Fruit fly (Drosophila melanogaster) whole organism, embryonic: Measurements from ENCODE around the gene CG5697.
A peak's percentile ranks its signal among the peaks of the same experiment; 100 is the strongest.

ENCODE experiments used
- Antp ChIP-seq: fragments of 200-800 bp; sonication (Bioruptor generic); optimal IDR thresholded peaks from 3 replicates; lab custom pipeline; 2016; ENCODE audit warnings: missing biosample characterization, missing genetic modification characterization
- BEAF-32 ChIP-seq: fragments of 200-800 bp; sonication (Bioruptor generic); optimal IDR thresholded peaks from 3 replicates; lab custom pipeline; 2017; ENCODE audit warnings: missing biosample characterization, missing genetic modification characterization, mild to moderate bottlenecking, moderate library complexity, missing genetic modification reagents
- Bteb2 ChIP-seq: fragments of 200-800 bp; sonication (Bioruptor generic); optimal IDR thresholded peaks from 2 replicates; lab custom pipeline; 2016; ENCODE audit warnings: missing biosample characterization, missing genetic modification characterization
- CG10321 ChIP-seq: fragments of 200-800 bp; sonication (Bioruptor generic); IDR thresholded peaks from 2 replicates; pipeline ENCODE4 v1.3.6; 2022; ENCODE audit warnings: missing biosample characterization, missing genetic modification characterization
- CG11456 ChIP-seq: fragments of 200-800 bp; sonication (Bioruptor generic); IDR thresholded peaks from 3 replicates; pipeline ENCODE4 v1.3.6; 2022; ENCODE audit warnings: missing biosample characterization, missing genetic modification characterization
- CG12155 ChIP-seq: fragments of 200-800 bp; sonication (Bioruptor generic); optimal IDR thresholded peaks from 3 replicates; lab custom pipeline; 2016; ENCODE audit warnings: missing biosample characterization, missing genetic modification characterization
- CG12744 ChIP-seq: fragments of 200-800 bp; sonication (Bioruptor generic); optimal IDR thresholded peaks from 2 replicates; lab custom pipeline; 2016; ENCODE audit warnings: missing biosample characterization, missing genetic modification characterization
- CG15479 ChIP-seq: fragments of 200-800 bp; sonication (Bioruptor generic); optimal IDR thresholded peaks from 3 replicates; lab custom pipeline; 2019; ENCODE audit warnings: missing biosample characterization, mild to moderate bottlenecking, missing genetic modification characterization, moderate library complexity
- CG18764 ChIP-seq: fragments of 200-800 bp; sonication (Bioruptor generic); optimal IDR thresholded peaks from 3 replicates; lab custom pipeline; 2016; ENCODE audit warnings: missing biosample characterization, missing genetic modification characterization
- CG2116 ChIP-seq: fragments of 200-800 bp; sonication (Bioruptor generic); optimal IDR thresholded peaks from 3 replicates; lab custom pipeline; 2018; ENCODE audit warnings: missing biosample characterization, mild to moderate bottlenecking, missing genetic modification characterization
- CG33557 ChIP-seq: fragments of 200-800 bp; sonication (Bioruptor generic); optimal IDR thresholded peaks from 2 replicates; lab custom pipeline; 2019; ENCODE audit warnings: missing biosample characterization, mild to moderate bottlenecking, missing genetic modification characterization, moderate library complexity
- CG34224 ChIP-seq: fragments of 200-800 bp; sonication (Bioruptor generic); IDR thresholded peaks from 3 replicates; pipeline ENCODE4 v1.3.6; 2022; ENCODE audit warnings: missing biosample characterization, missing genetic modification characterization; ENCODE audit not compliant: partially characterized antibody
- CG7745 ChIP-seq: fragments of 200-800 bp; sonication (Bioruptor generic); optimal IDR thresholded peaks from 2 replicates; lab custom pipeline; 2018; ENCODE audit warnings: missing biosample characterization, mild to moderate bottlenecking, missing genetic modification characterization, moderate library complexity
- CG9817 ChIP-seq: fragments of 200-800 bp; sonication (Bioruptor generic); optimal IDR thresholded peaks from 2 replicates; lab custom pipeline; 2018; ENCODE audit warnings: missing biosample characterization, mild to moderate bottlenecking, missing genetic modification characterization, moderate library complexity
- CG9876 ChIP-seq: fragments of 200-800 bp; sonication (Bioruptor generic); optimal IDR thresholded peaks from 2 replicates; lab custom pipeline; 2016; ENCODE audit warnings: missing biosample characterization, missing genetic modification characterization
- CoRest ChIP-seq: fragments of 200-800 bp; sonication (Bioruptor generic); optimal IDR thresholded peaks from 3 replicates; lab custom pipeline; 2018; ENCODE audit warnings: missing biosample characterization, mild to moderate bottlenecking, missing genetic modification characterization, moderate library complexity
- Dbx ChIP-seq: fragments of 200-800 bp; sonication (Bioruptor generic); IDR thresholded peaks from 3 replicates; pipeline ENCODE4 v1.3.6; 2022; ENCODE audit warnings: missing biosample characterization, missing genetic modification characterization
- Dip3 ChIP-seq: fragments of 200-800 bp; sonication (Bioruptor generic); optimal IDR thresholded peaks from 3 replicates; lab custom pipeline; 2016; ENCODE audit warnings: missing biosample characterization, missing genetic modification characterization
- Elba2 ChIP-seq: fragments of 200-800 bp; sonication (Bioruptor generic); optimal IDR thresholded peaks from 3 replicates; lab custom pipeline; 2016; ENCODE audit warnings: missing biosample characterization, missing genetic modification characterization
- Fer1 ChIP-seq: fragments of 200-800 bp; sonication (Bioruptor generic); optimal IDR thresholded peaks from 2 replicates; lab custom pipeline; 2017; ENCODE audit warnings: missing biosample characterization, mild to moderate bottlenecking, missing genetic modification characterization
- HHEX ChIP-seq: fragments of 200-800 bp; sonication (Bioruptor generic); optimal IDR thresholded peaks from 3 replicates; lab custom pipeline; 2017; ENCODE audit warnings: missing biosample characterization, mild to moderate bottlenecking, missing genetic modification characterization, missing genetic modification reagents
- Hey ChIP-seq: fragments of 200-800 bp; sonication (Bioruptor generic); optimal IDR thresholded peaks from 3 replicates; lab custom pipeline; 2018; ENCODE audit warnings: missing biosample characterization, mild to moderate bottlenecking, missing genetic modification characterization
- HmgZ ChIP-seq: fragments of 200-800 bp; sonication (Bioruptor generic); optimal IDR thresholded peaks from 2 replicates; lab custom pipeline; 2018; ENCODE audit warnings: missing biosample characterization, mild to moderate bottlenecking, missing genetic modification characterization
- Hr39 ChIP-seq: fragments of >200 bp; optimal IDR thresholded peaks from 2 replicates; lab custom pipeline; 2017
- Max ChIP-seq: fragments of 200-800 bp; sonication (Bioruptor generic); optimal IDR thresholded peaks from 2 replicates; lab custom pipeline; 2016; ENCODE audit warnings: missing biosample characterization, mild to moderate bottlenecking, missing genetic modification characterization
- Mes4 ChIP-seq: fragments of 200-800 bp; sonication (Bioruptor generic); optimal IDR thresholded peaks from 2 replicates; lab custom pipeline; 2016; ENCODE audit warnings: missing biosample characterization, missing genetic modification characterization
- NC2α ChIP-seq: fragments of 200-800 bp; sonication (Bioruptor generic); optimal IDR thresholded peaks from 2 replicates; lab custom pipeline; 2016; ENCODE audit warnings: missing biosample characterization, missing genetic modification characterization
- NK7.1 ChIP-seq: fragments of 200-800 bp; sonication (Bioruptor generic); optimal IDR thresholded peaks from 3 replicates; lab custom pipeline; 2016; ENCODE audit warnings: missing biosample characterization, missing genetic modification characterization
- Opbp ChIP-seq: fragments of 200-800 bp; sonication (Bioruptor generic); IDR thresholded peaks from 3 replicates; pipeline ENCODE4 v1.3.6; 2022; ENCODE audit warnings: missing biosample characterization, missing genetic modification characterization; ENCODE audit not compliant: partially characterized antibody
- Rfx ChIP-seq: fragments of 200-800 bp; sonication (Bioruptor generic); IDR thresholded peaks from 2 replicates; pipeline ENCODE4 v1.3.6; 2022; ENCODE audit warnings: missing biosample characterization, missing genetic modification characterization
- amos ChIP-seq: fragments of 200-800 bp; sonication (Bioruptor generic); IDR thresholded peaks from 2 replicates; pipeline ENCODE4 v1.3.6; 2022; ENCODE audit warnings: missing biosample characterization, missing genetic modification characterization; ENCODE audit not compliant: partially characterized antibody
- aop ChIP-seq: fragments of 200-800 bp; sonication (Bioruptor generic); IDR thresholded peaks from 2 replicates; pipeline ENCODE4 v1.3.6; 2022; ENCODE audit warnings: missing biosample characterization, missing genetic modification characterization
- bigmax ChIP-seq: fragments of 200-800 bp; sonication (Bioruptor generic); optimal IDR thresholded peaks from 2 replicates; lab custom pipeline; 2018; ENCODE audit warnings: missing biosample characterization, mild to moderate bottlenecking, missing genetic modification characterization
- cato ChIP-seq: fragments of 200-800 bp; sonication (Bioruptor generic); optimal IDR thresholded peaks from 2 replicates; lab custom pipeline; 2016; ENCODE audit warnings: missing biosample characterization, missing genetic modification characterization, borderline replicate concordance
- chinmo ChIP-seq: fragments of 200-800 bp; sonication (Bioruptor generic); IDR thresholded peaks from 4 replicates; pipeline ENCODE4 v1.3.6; 2022; ENCODE audit warnings: missing biosample characterization, missing genetic modification characterization; ENCODE audit not compliant: partially characterized antibody
- chn ChIP-seq: fragments of 200-800 bp; sonication (Bioruptor generic); optimal IDR thresholded peaks from 2 replicates; lab custom pipeline; 2016; ENCODE audit warnings: missing biosample characterization, missing genetic modification characterization
- fd3F ChIP-seq: fragments of 200-800 bp; sonication (Bioruptor generic); optimal IDR thresholded peaks from 2 replicates; lab custom pipeline; 2018; ENCODE audit warnings: missing biosample characterization, mild to moderate bottlenecking, missing genetic modification characterization, moderate library complexity
- gro ChIP-seq: fragments of 200-800 bp; sonication (Bioruptor generic); optimal IDR thresholded peaks from 2 replicates; lab custom pipeline; 2016; ENCODE audit warnings: missing biosample characterization, missing genetic modification characterization
- hb ChIP-seq: fragments of 200-800 bp; sonication (Bioruptor generic); IDR thresholded peaks from 3 replicates; pipeline ENCODE4 v1.3.6; 2022; ENCODE audit warnings: missing biosample characterization, missing genetic modification characterization; ENCODE audit not compliant: partially characterized antibody
- hth ChIP-seq: fragments of >200 bp; optimal IDR thresholded peaks from 2 replicates; lab custom pipeline; 2017; ENCODE audit warnings: inconsistent platforms
- lbe ChIP-seq: fragments of 200-800 bp; sonication (Bioruptor generic); optimal IDR thresholded peaks from 2 replicates; lab custom pipeline; 2016; ENCODE audit warnings: missing biosample characterization, mild to moderate bottlenecking, missing genetic modification characterization
- nom ChIP-seq: fragments of 200-800 bp; sonication (Bioruptor generic); optimal IDR thresholded peaks from 2 replicates; lab custom pipeline; 2017; ENCODE audit warnings: missing biosample characterization, missing genetic modification characterization, mild to moderate bottlenecking, moderate library complexity, missing genetic modification reagents
- onecut ChIP-seq: fragments of 200-800 bp; sonication (Bioruptor generic); IDR thresholded peaks from 2 replicates; pipeline ENCODE4 v1.3.6; 2022; ENCODE audit warnings: missing biosample characterization, missing genetic modification characterization
- pho ChIP-seq: fragments of 200-800 bp; sonication (Bioruptor generic); optimal IDR thresholded peaks from 2 replicates; lab custom pipeline; 2016; ENCODE audit warnings: missing biosample characterization, missing genetic modification characterization
- repo ChIP-seq: fragments of 200-800 bp; sonication (Bioruptor generic); optimal IDR thresholded peaks from 2 replicates; lab custom pipeline; 2016; ENCODE audit warnings: missing biosample characterization, missing genetic modification characterization
- scrt ChIP-seq: fragments of 200-800 bp; sonication (Bioruptor generic); optimal IDR thresholded peaks from 2 replicates; lab custom pipeline; 2018; ENCODE audit warnings: missing biosample characterization, mild to moderate bottlenecking, missing genetic modification characterization, moderate library complexity
- shn ChIP-seq: fragments of 200-800 bp; sonication (Bioruptor generic); optimal IDR thresholded peaks from 3 replicates; lab custom pipeline; 2016; ENCODE audit warnings: missing biosample characterization, missing genetic modification characterization
- tna ChIP-seq: fragments of 200-800 bp; sonication (Bioruptor generic); IDR thresholded peaks from 2 replicates; pipeline ENCODE4 v1.3.6; 2022; ENCODE audit warnings: missing biosample characterization, missing genetic modification characterization; ENCODE audit not compliant: partially characterized antibody
- zfh1 ChIP-seq: fragments of 200-800 bp; sonication (Bioruptor generic); IDR thresholded peaks from 3 replicates; pipeline ENCODE4 v1.3.6; 2022; ENCODE audit warnings: missing biosample characterization, missing genetic modification characterization

The CG5697 gene

DNA sequence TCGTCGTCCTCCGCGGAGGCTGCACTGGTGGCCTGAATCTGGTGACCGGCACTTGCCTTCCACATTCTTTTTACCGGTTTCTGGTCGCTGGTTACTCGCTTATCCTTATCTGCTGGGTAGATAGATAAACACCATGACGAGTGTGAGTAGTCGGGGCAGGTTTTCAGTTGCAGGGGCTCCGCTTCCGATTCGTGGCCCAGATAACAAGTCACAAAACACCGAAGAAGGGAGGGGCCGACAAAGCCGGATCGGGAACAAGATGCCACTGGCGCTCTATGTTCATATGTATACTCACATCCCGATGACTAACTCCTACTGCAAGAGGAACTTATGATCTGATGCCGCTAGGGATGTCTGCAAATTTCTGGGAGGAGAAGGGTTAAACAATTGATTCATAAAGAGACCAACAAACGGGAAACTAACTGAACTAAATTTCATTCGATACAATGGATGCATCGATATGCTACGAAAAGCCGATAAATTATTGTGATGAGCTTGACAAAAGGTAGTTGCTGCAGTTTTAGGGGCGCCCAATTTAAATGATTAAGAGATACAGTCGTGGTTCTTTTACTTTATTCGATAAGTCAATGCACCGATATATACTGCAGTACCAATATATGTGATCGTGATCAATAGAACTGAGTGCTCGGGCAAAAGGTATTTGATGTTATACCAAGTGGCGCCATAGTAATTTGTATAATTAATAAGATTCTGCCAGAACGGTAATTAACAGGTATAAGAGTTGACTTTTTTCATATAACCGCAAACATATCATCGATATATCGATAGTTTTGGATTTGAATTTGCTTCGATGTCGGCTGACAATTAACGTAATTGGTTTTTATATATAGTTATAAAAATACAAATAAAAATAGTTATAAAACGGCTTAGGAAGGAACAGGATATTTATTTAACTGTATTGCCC is 48.5 kb downstream of the CG5697 start, which contains the start of gene Cortactin (continued):
- TF ChIP-seq Rfx (GFP tag; lab: Robert Waterston, UW), result peak; percentile 42; the same call in 1 of the 2 replicates
- no peak for TF ChIP-seq CG7745
- no peak for TF ChIP-seq gro (GFP tag; lab: Kevin White, UChicago)
- no peak for TF ChIP-seq pho (GFP tag; lab: Kevin White, UChicago)
- TF ChIP-seq nom (GFP tag; lab: Kevin White, UChicago), result peak; percentile 18
- no peak for TF ChIP-seq scrt (GFP tag; lab: Kevin White, UChicago)
- TF ChIP-seq lbe, result no peak
- TF ChIP-seq Elba2 (GFP tag; lab: Kevin White, UChicago), result no peak
- TF ChIP-seq hth (lab: Kevin White, UChicago), result no peak
- no peak for TF ChIP-seq Antp
- TF ChIP-seq CG18764, result no peak
- no peak for TF ChIP-seq NK7.1
- TF ChIP-seq CG11456 (GFP tag; lab: Robert Waterston, UW), result no peak
- TF ChIP-seq HHEX, result no peak
- TF ChIP-seq CG9876 (GFP tag; lab: Kevin White, UChicago), result no peak
- no peak for TF ChIP-seq Bteb2 (GFP tag; lab: Kevin White, UChicago)
- peak; percentile 27; the same call in 1 of the 2 replicates for TF ChIP-seq onecut
- TF ChIP-seq chn (GFP tag; lab: Kevin White, UChicago), result no peak
- peak; percentile 69 for TF ChIP-seq CG2116 (GFP tag; lab: Kevin White, UChicago)
- TF ChIP-seq Max (GFP tag; lab: Kevin White, UChicago), result no peak
- no peak for TF ChIP-seq CG9817
- no peak; the same call in 1 of the 2 replicates for TF ChIP-seq aop
- TF ChIP-seq CG15479 (GFP tag; lab: Kevin White, UChicago), result no peak
- 0 out of 3 replicates have a peak, but pooled peaks have one; percentile 48 for TF ChIP-seq Dbx (GFP tag; lab: Robert Waterston, UW)
- TF ChIP-seq Hr39 (lab: Kevin White, UChicago), result no peak
- TF ChIP-seq hb (GFP tag; lab: Robert Waterston, UW), result peak; percentile 89
- no peak for TF ChIP-seq Dip3
- peak; percentile 57 for TF ChIP-seq CG12155 (GFP tag; lab: Kevin White, UChicago)
- no peak for TF ChIP-seq CG12744
- peak; percentile 98 for TF ChIP-seq chinmo (GFP tag; lab: Robert Waterston, UW)
- peak; percentile 88 for TF ChIP-seq CG34224
- TF ChIP-seq bigmax (GFP tag; lab: Kevin White, UChicago), result peak; percentile 4
- no peak for TF ChIP-seq cato (GFP tag; lab: Kevin White, UChicago)
- TF ChIP-seq Opbp, result peak; percentile 92
- TF ChIP-seq CG10321 (GFP tag; lab: Robert Waterston, UW), result no peak
- TF ChIP-seq tna (GFP tag; lab: Robert Waterston, UW), result peak; percentile 91
- peak; percentile 95 for TF ChIP-seq amos (GFP tag; lab: Robert Waterston, UW)
- no peak for TF ChIP-seq shn (GFP tag; lab: Kevin White, UChicago)
- no peak for TF ChIP-seq Fer1 (GFP tag; lab: Kevin White, UChicago)
- TF ChIP-seq Mes4, result no peak
- TF ChIP-seq Hey, result no peak
- peak; percentile 19 for TF ChIP-seq CoRest (tag; lab: Kevin White, UChicago)
- TF ChIP-seq zfh1 (GFP tag; lab: Robert Waterston, UW), result no peak
- TF ChIP-seq fd3F (GFP tag; lab: Kevin White, UChicago), result no peak
- peak; percentile 57 for TF ChIP-seq HmgZ
- TF ChIP-seq CG33557, result no peak
- no peak for TF ChIP-seq NC2α
- peak; percentile 90 for TF ChIP-seq BEAF-32
- TF ChIP-seq repo (GFP tag; lab: Kevin White, UChicago), result no peak
